In the genomic region with DNA sequence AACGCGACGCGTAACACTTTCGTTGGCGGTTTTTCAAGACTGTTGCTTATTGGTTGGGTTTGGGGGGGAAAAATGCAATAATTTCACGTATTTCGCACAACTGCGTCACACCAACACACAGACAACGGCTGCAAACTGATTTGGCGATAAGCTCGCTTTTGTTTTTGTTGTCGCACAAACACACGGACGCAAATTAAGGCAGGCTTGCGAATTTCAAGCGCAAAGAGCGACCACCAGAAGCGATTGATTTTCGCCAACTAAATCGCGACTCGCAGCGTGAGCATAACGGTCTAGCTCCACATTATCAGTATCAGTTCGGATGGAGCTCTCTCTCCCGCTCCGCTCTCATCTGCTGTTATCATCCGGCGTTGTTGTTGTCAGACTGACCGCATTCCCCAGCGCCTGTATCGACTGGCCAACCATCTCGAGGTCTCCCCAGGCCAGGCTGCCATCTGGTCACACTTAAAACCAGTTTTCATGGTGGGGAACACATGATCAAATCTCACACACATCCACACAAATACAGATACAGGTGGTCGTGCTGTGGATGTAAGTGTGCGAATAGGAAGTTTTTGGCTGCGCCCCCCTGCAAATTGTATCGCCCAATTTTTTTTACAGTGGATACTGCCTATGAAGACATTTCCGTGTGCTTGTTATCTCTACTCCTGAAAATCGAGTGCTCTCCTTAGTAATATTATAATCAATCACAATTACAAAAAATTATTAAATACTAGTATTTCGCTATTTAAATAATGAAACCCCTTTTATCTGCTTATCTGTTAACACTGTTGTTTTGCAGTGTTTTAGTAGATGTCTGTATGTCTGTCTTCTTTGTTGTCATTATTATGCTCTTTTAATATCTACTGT, we compare ENCODE assay signal across 1 fruit fly cellular context.
TF ChIP-seq lines count a peak whose summit lies in the region.

No protein-coding gene starts in this region.

TF ChIP-seq in whole organism, embryonic, 481 proteins besides CTCF, POLR2A, EP300 and RAD21 (continued from another document):
- TF ChIP-seq nerfin-2 (GFP tag; IDR thresholded peaks at IDR 0.05; lab: Robert Waterston, UW; ENCODE audit: partially characterized antibody) (peak; percentile 32; the same call in 1 of the 2 replicates), NFAT (GFP tag; IDR thresholded peaks at IDR 0.05; lab: Robert Waterston, UW) (peak; percentile 79), CG9932 (GFP tag; IDR thresholded peaks at IDR 0.05; lab: Robert Waterston, UW) (peak; percentile 88), MBD-R2 (GFP tag; IDR thresholded peaks at IDR 0.05; lab: Robert Waterston, UW) (peak; percentile 64), Max (GFP tag; optimal IDR thresholded peaks at IDR 0.05; lab: Kevin White, UChicago) (peak; percentile 32), ara (GFP tag; IDR thresholded peaks at IDR 0.05; lab: Robert Waterston, UW) (no peak), CG10565 (GFP tag; optimal IDR thresholded peaks at IDR 0.05; lab: Kevin White, UChicago) (no peak), Hr3 (GFP tag; optimal IDR thresholded peaks at IDR 0.05; lab: Kevin White, UChicago) (peak; percentile 56), slp2 (GFP tag; optimal IDR thresholded peaks at IDR 0.05; lab: Kevin White, UChicago) (no peak), CG10209 (GFP tag; optimal IDR thresholded peaks at IDR 0.05; lab: Kevin White, UChicago) (peak; percentile 59), Ssrp (tag; optimal IDR thresholded peaks at IDR 0.05; lab: Kevin White, UChicago) (peak; percentile 3), Pdp1 (GFP tag; optimal IDR thresholded peaks at IDR 0.05; lab: Kevin White, UChicago) (peak; percentile 13 to 39), cad (GFP tag; optimal IDR thresholded peaks at IDR 0.05; lab: Kevin White, UChicago) (no peak), D19A (tag; optimal IDR thresholded peaks at IDR 0.05; lab: Kevin White, UChicago) (peak; percentile 37), CG11085 (GFP tag; IDR thresholded peaks at IDR 0.05; lab: Robert Waterston, UW) (peak; percentile 56; the same call in 1 of the 2 replicates), rib (GFP tag; IDR thresholded peaks at IDR 0.05; lab: Robert Waterston, UW) (peak; percentile 74), gcm (GFP tag; optimal IDR thresholded peaks at IDR 0.05; lab: Kevin White, UChicago) (peak; percentile 31), CG3995 (GFP tag; optimal IDR thresholded peaks at IDR 0.05; lab: Kevin White, UChicago) (peak; percentile 37), nau (GFP tag; optimal IDR thresholded peaks at IDR 0.05; lab: Kevin White, UChicago) (no peak), CG13296 (GFP tag; optimal IDR thresholded peaks at IDR 0.05; lab: Kevin White, UChicago) (peak; percentile 57), CG6254 (GFP tag; optimal IDR thresholded peaks at IDR 0.05; lab: Kevin White, UChicago) (no peak), dysf (GFP tag; IDR thresholded peaks at IDR 0.05; lab: Robert Waterston, UW) (peak; percentile 75; the same call in 2 of the 3 replicates), chn (GFP tag; optimal IDR thresholded peaks at IDR 0.05; lab: Kevin White, UChicago) (peak; percentile 19), caup (GFP tag; optimal IDR thresholded peaks at IDR 0.05; lab: Kevin White, UChicago; ENCODE audit: severe bottlenecking) (peak; percentile 69), CHES-1-like (GFP tag; optimal IDR thresholded peaks at IDR 0.05; lab: Kevin White, UChicago) (no peak), CG34422 (GFP tag; IDR thresholded peaks at IDR 0.05; lab: Robert Waterston, UW) (peak; percentile 62; the same call in 1 of the 3 replicates), CG12104 (GFP tag; optimal IDR thresholded peaks at IDR 0.05; lab: Kevin White, UChicago) (no peak), tx (GFP tag; optimal IDR thresholded peaks at IDR 0.05; lab: Kevin White, UChicago) (peak; percentile 31), wek (GFP tag; optimal IDR thresholded peaks at IDR 0.05; lab: Kevin White, UChicago) (no peak), odd (GFP tag; optimal IDR thresholded peaks at IDR 0.05; lab: Kevin White, UChicago) (peak; percentile 56), cwo (GFP tag; optimal IDR thresholded peaks at IDR 0.05; lab: Kevin White, UChicago) (peak; percentile 85), MTF-1 (GFP tag; optimal IDR thresholded peaks at IDR 0.05; lab: Kevin White, UChicago; ENCODE audit: borderline replicate concordance) (no peak), fd96Cb (tag; optimal IDR thresholded peaks at IDR 0.05; lab: Kevin White, UChicago) (peak; percentile 7), tgo (GFP tag; IDR thresholded peaks at IDR 0.05; lab: Robert Waterston, UW) (peak; percentile 72; the same call in 2 of the 3 replicates), CG3407 (GFP tag; optimal IDR thresholded peaks at IDR 0.05; lab: Kevin White, UChicago) (no peak), lab (GFP tag; optimal IDR thresholded peaks at IDR 0.05; lab: Kevin White, UChicago) (peak; percentile 84), CG15479 (GFP tag; optimal IDR thresholded peaks at IDR 0.05; lab: Kevin White, UChicago) (no peak), zfh2 (GFP tag; optimal IDR thresholded peaks at IDR 0.05; lab: Kevin White, UChicago) (peak; percentile 62), vfl (GFP tag; optimal IDR thresholded peaks at IDR 0.05; lab: Kevin White, UChicago) (no peak), en (GFP tag; optimal IDR thresholded peaks at IDR 0.05; lab: Kevin White, UChicago) (no peak), her (GFP tag; optimal IDR thresholded peaks at IDR 0.05; lab: Kevin White, UChicago) (peak; percentile 21), CG14710 (tag; optimal IDR thresholded peaks at IDR 0.05; lab: Kevin White, UChicago) (no peak), scrt (GFP tag; optimal IDR thresholded peaks at IDR 0.05; lab: Kevin White, UChicago) (peak; percentile 36), CG10274 (GFP tag; optimal IDR thresholded peaks at IDR 0.05; lab: Kevin White, UChicago) (peak; percentile 19), Doc2 (GFP tag; IDR thresholded peaks at IDR 0.05; lab: Robert Waterston, UW) (no peak), Scr (GFP tag; IDR thresholded peaks at IDR 0.05; lab: Robert Waterston, UW; ENCODE audit: partially characterized antibody) (no peak), CG9797 (GFP tag; optimal IDR thresholded peaks at IDR 0.05; lab: Kevin White, UChicago) (peak; percentile 65), CG14014 (GFP tag; IDR thresholded peaks at IDR 0.05; lab: Robert Waterston, UW) (peak; percentile 75), CG4707 (GFP tag; optimal IDR thresholded peaks at IDR 0.05; lab: Kevin White, UChicago) (no peak), disco-r (GFP tag; optimal IDR thresholded peaks at IDR 0.05; lab: Kevin White, UChicago) (no peak), CG32532 (GFP tag; IDR thresholded peaks at IDR 0.05; lab: Robert Waterston, UW) (peak; percentile 82), br (optimal IDR thresholded peaks at IDR 0.05; lab: Kevin White, UChicago) (no peak), CG12219 (GFP tag; optimal IDR thresholded peaks at IDR 0.05; lab: Kevin White, UChicago) (peak; percentile 44), Hmx (GFP tag; optimal IDR thresholded peaks at IDR 0.05; lab: Kevin White, UChicago) (no peak), ssp (GFP tag; IDR thresholded peaks at IDR 0.05; lab: Robert Waterston, UW) (peak; percentile 29; the same call in 1 of the 2 replicates), pho (GFP tag; optimal IDR thresholded peaks at IDR 0.05; lab: Kevin White, UChicago) (peak; percentile 66), CG4617 (GFP tag; optimal IDR thresholded peaks at IDR 0.05; lab: Kevin White, UChicago; ENCODE audit: borderline replicate concordance) (peak; percentile 9), CG1603 (tag; optimal IDR thresholded peaks at IDR 0.05; lab: Kevin White, UChicago) (peak; percentile 28), btn (GFP tag; optimal IDR thresholded peaks at IDR 0.05; lab: Kevin White, UChicago) (no peak), ken (GFP tag; IDR thresholded peaks at IDR 0.05; lab: Robert Waterston, UW) (0 out of 3 replicates have a peak, but pooled peaks have one; percentile 8), CG16863 (GFP tag; optimal IDR thresholded peaks at IDR 0.05; lab: Kevin White, UChicago) (peak; percentile 10), CG33557 (GFP tag; optimal IDR thresholded peaks at IDR 0.05; lab: Kevin White, UChicago) (no peak)
